Worm (Caenorhabditis elegans) whole organism, L1 larva: ENCODE measurements around the gene C05E4.15.

Experiments used
- C04F5.9 ChIP-seq: sonication (generic microtip); optimal IDR thresholded peaks from 2 replicates; lab custom pipeline; 2016; ENCODE audit warnings: missing genetic modification characterization, missing compliant biosample characterization
- Y116A8C.19 ChIP-seq: sonication (generic microtip); optimal IDR thresholded peaks from 2 replicates; lab custom pipeline; 2016; ENCODE audit warnings: missing compliant biosample characterization, missing genetic modification characterization, borderline replicate concordance
- aha-1 ChIP-seq: fragments of 150-350 bp; optimal IDR thresholded peaks from 2 replicates; lab custom pipeline; 2014; ENCODE audit warnings: missing biosample characterization, missing genetic modification characterization
- alr-1 ChIP-seq: fragments of 200-800 bp; sonication (Bioruptor generic); optimal IDR thresholded peaks from 2 replicates; lab custom pipeline; 2018; ENCODE audit warnings: borderline replicate concordance, mild to moderate bottlenecking, missing genetic modification characterization, missing compliant biosample characterization
- aly-2 ChIP-seq: fragments of 150-350 bp; optimal IDR thresholded peaks from 2 replicates; lab custom pipeline; 2014; ENCODE audit warnings: missing biosample characterization, missing genetic modification characterization
- blmp-1 ChIP-seq: fragments of 150-350 bp; optimal IDR thresholded peaks from 2 replicates; lab custom pipeline; 2014; ENCODE audit warnings: missing biosample characterization, missing genetic modification characterization
- ceh-8 ChIP-seq: fragments of 200-800 bp; sonication (Bioruptor generic); optimal IDR thresholded peaks from 2 replicates; lab custom pipeline; 2018; ENCODE audit warnings: mild to moderate bottlenecking, missing genetic modification characterization, moderate library complexity, missing compliant biosample characterization
- ceh-82 ChIP-seq, 3 experiments: fragments of 150-350 bp in 1 of 3; sonication (generic microtip) in 2 of 3; optimal IDR thresholded peaks; 2 replicates each; lab custom pipeline; 2014 to 2017; ENCODE audit warnings: missing biosample characterization in 3 of 3, missing genetic modification characterization in 3 of 3
- ceh-88 ChIP-seq: fragments of 200-800 bp; sonication (Bioruptor generic); IDR thresholded peaks from 2 replicates; pipeline ENCODE4 v1.3.6; 2022; ENCODE audit warnings: missing genetic modification characterization, missing compliant biosample characterization
- ceh-90 ChIP-seq: sonication (generic microtip); optimal IDR thresholded peaks from 2 replicates; lab custom pipeline; 2016; ENCODE audit warnings: missing genetic modification characterization, missing compliant biosample characterization
- ces-1 ChIP-seq: fragments of 150-350 bp; optimal IDR thresholded peaks from 2 replicates; lab custom pipeline; 2014; ENCODE audit warnings: missing biosample characterization, missing genetic modification reagents, missing genetic modification characterization
- dpl-1 ChIP-seq, 3 experiments: fragments of 150-350 bp in 2 of 3; sonication (generic microtip) in 1 of 3; optimal IDR thresholded peaks; 2 replicates each; lab custom pipeline; 2014 to 2017; ENCODE audit warnings: missing biosample characterization in 3 of 3, missing genetic modification characterization in 3 of 3, missing genetic modification reagents in 3 of 3
- dsc-1 ChIP-seq: sonication (generic microtip); optimal IDR thresholded peaks from 2 replicates; lab custom pipeline; 2016; ENCODE audit warnings: mild to moderate bottlenecking, missing genetic modification characterization, missing compliant biosample characterization
- efl-3 ChIP-seq: fragments of 200-800 bp; sonication (Bioruptor generic); optimal IDR thresholded peaks from 2 replicates; lab custom pipeline; 2018; ENCODE audit warnings: mild to moderate bottlenecking, missing genetic modification characterization, missing compliant biosample characterization
- egl-13 ChIP-seq: sonication (generic microtip); optimal IDR thresholded peaks from 2 replicates; lab custom pipeline; 2016; ENCODE audit warnings: missing genotype, missing genetic modification reagents, missing genetic modification characterization, missing compliant biosample characterization
- egl-27 ChIP-seq, 2 experiments: fragments of 150-350 bp in 1 of 2; sonication (generic microtip); optimal IDR thresholded peaks; 3 replicates each; lab custom pipeline; 2017 to 2018; ENCODE audit warnings: missing biosample characterization in 2 of 2, missing genetic modification characterization in 2 of 2, missing genetic modification reagents in 2 of 2
- elt-2 ChIP-seq: sonication (generic microtip); optimal IDR thresholded peaks from 2 replicates; lab custom pipeline; 2016; ENCODE audit warnings: missing genetic modification characterization, mild to moderate bottlenecking, inconsistent platforms, missing compliant biosample characterization, missing genetic modification reagents
- elt-3 ChIP-seq, 6 experiments: fragments of 150-350 bp in 1 of 6; sonication (generic microtip); optimal IDR thresholded peaks; 2 replicates each; lab custom pipeline; 2017 to 2018; ENCODE audit warnings: missing biosample characterization in 6 of 6, missing genetic modification characterization in 6 of 6, inconsistent platforms in 1 of 6
- fkh-4 ChIP-seq: sonication (generic microtip); optimal IDR thresholded peaks from 2 replicates; lab custom pipeline; 2016; ENCODE audit warnings: missing compliant biosample characterization, missing genetic modification characterization, borderline replicate concordance
- fos-1 ChIP-seq: fragments of 150-350 bp; optimal IDR thresholded peaks from 2 replicates; lab custom pipeline; 2014; ENCODE audit warnings: missing biosample characterization, missing genetic modification characterization
- hlh-17 ChIP-seq: fragments of 200-800 bp; sonication (Bioruptor generic); optimal IDR thresholded peaks from 2 replicates; lab custom pipeline; 2018; ENCODE audit warnings: missing genetic modification characterization, mild to moderate bottlenecking, missing compliant biosample characterization, moderate library complexity, borderline replicate concordance
- hlh-4 ChIP-seq: sonication (generic microtip); optimal IDR thresholded peaks from 2 replicates; lab custom pipeline; 2016; ENCODE audit warnings: mild to moderate bottlenecking, missing genetic modification characterization, missing compliant biosample characterization
- irx-1 ChIP-seq: sonication (generic microtip); optimal IDR thresholded peaks from 2 replicates; lab custom pipeline; 2016; ENCODE audit warnings: missing genetic modification characterization, missing compliant biosample characterization
- lin-14 ChIP-seq: fragments of 200-800 bp; sonication (Bioruptor generic); optimal IDR thresholded peaks from 2 replicates; lab custom pipeline; 2018; ENCODE audit warnings: mild to moderate bottlenecking, missing genetic modification characterization, moderate library complexity, missing compliant biosample characterization
- lin-15B ChIP-seq: fragments of 150-350 bp; sonication (generic microtip); optimal IDR thresholded peaks from 3 replicates; lab custom pipeline; 2014; ENCODE audit warnings: missing biosample characterization, missing genetic modification characterization
- lin-39 ChIP-seq: fragments of 150-350 bp; optimal IDR thresholded peaks from 2 replicates; lab custom pipeline; 2014; ENCODE audit warnings: missing biosample characterization, missing genetic modification reagents, missing genetic modification characterization
- lsy-2 ChIP-seq, 2 experiments: fragments of 150-350 bp; optimal IDR thresholded peaks; 2 replicates each; lab custom pipeline; 2014; ENCODE audit warnings: missing biosample characterization in 2 of 2, missing genetic modification characterization in 2 of 2
- mab-9 ChIP-seq: fragments of 200-800 bp; sonication (Bioruptor generic); IDR thresholded peaks from 2 replicates; pipeline ENCODE4 v1.3.6; 2022; ENCODE audit warnings: missing genetic modification reagents, missing genetic modification characterization, missing compliant biosample characterization
- mdl-1 ChIP-seq, 2 experiments: fragments of 150-350 bp; optimal IDR thresholded peaks; 2 replicates each; lab custom pipeline; 2014 to 2017; ENCODE audit warnings: missing biosample characterization in 2 of 2, missing genetic modification characterization in 2 of 2, inconsistent platforms in 1 of 2
- mef-2 ChIP-seq: fragments of 150-350 bp; optimal IDR thresholded peaks from 2 replicates; lab custom pipeline; 2014; ENCODE audit warnings: missing biosample characterization, missing genetic modification characterization
- nhr-11 ChIP-seq: fragments of 150-350 bp; optimal IDR thresholded peaks from 2 replicates; lab custom pipeline; 2014; ENCODE audit warnings: missing biosample characterization, missing genetic modification characterization
- nhr-12 ChIP-seq: sonication (generic microtip); optimal IDR thresholded peaks from 2 replicates; lab custom pipeline; 2017; ENCODE audit warnings: missing biosample characterization, missing genetic modification characterization
- nhr-19 ChIP-seq: fragments of 200-800 bp; sonication (Bioruptor generic); conservative IDR thresholded peaks from 2 replicates; pipeline ENCODE4 v1.3.6; 2022; ENCODE audit warnings: missing genetic modification characterization, missing compliant biosample characterization
- nhr-20 ChIP-seq: sonication (generic microtip); optimal IDR thresholded peaks from 2 replicates; lab custom pipeline; 2016; ENCODE audit warnings: mild to moderate bottlenecking, missing genetic modification characterization, missing compliant biosample characterization
- nhr-237 ChIP-seq: fragments of 150-350 bp; optimal IDR thresholded peaks from 2 replicates; lab custom pipeline; 2014; ENCODE audit warnings: missing biosample characterization, missing genetic modification characterization
- nhr-47 ChIP-seq: sonication (generic microtip); optimal IDR thresholded peaks from 2 replicates; lab custom pipeline; 2016; ENCODE audit warnings: mild to moderate bottlenecking, missing genetic modification characterization, moderate library complexity, missing compliant biosample characterization
- nhr-76 ChIP-seq: sonication (generic microtip); optimal IDR thresholded peaks from 2 replicates; lab custom pipeline; 2017; ENCODE audit warnings: missing biosample characterization, missing genetic modification characterization
- nhr-90 ChIP-seq: sonication (generic microtip); optimal IDR thresholded peaks from 2 replicates; lab custom pipeline; 2016; ENCODE audit warnings: mild to moderate bottlenecking, missing genetic modification characterization, missing compliant biosample characterization; ENCODE audit not compliant: poor library complexity
- pax-3 ChIP-seq: fragments of 200-800 bp; sonication (Bioruptor generic); optimal IDR thresholded peaks from 2 replicates; lab custom pipeline; 2018; ENCODE audit warnings: mild to moderate bottlenecking, missing genetic modification characterization, moderate library complexity, missing compliant biosample characterization
- rnt-1 ChIP-seq: sonication (generic microtip); optimal IDR thresholded peaks from 2 replicates; lab custom pipeline; 2016; ENCODE audit warnings: mild to moderate bottlenecking, missing genetic modification characterization, moderate library complexity, missing compliant biosample characterization
- snpc-4 ChIP-seq: fragments of 150-350 bp; optimal IDR thresholded peaks from 2 replicates; lab custom pipeline; 2014; ENCODE audit warnings: missing biosample characterization, missing genetic modification characterization
- sox-4 ChIP-seq: sonication (generic microtip); optimal IDR thresholded peaks from 2 replicates; lab custom pipeline; 2016; ENCODE audit warnings: missing genetic modification characterization, missing compliant biosample characterization
- sup-37 ChIP-seq: fragments of 200-800 bp; sonication (Bioruptor generic); optimal IDR thresholded peaks from 2 replicates; lab custom pipeline; 2018; ENCODE audit warnings: mild to moderate bottlenecking, missing genetic modification characterization, missing compliant biosample characterization
- unc-30 ChIP-seq: sonication (generic microtip); optimal IDR thresholded peaks from 2 replicates; lab custom pipeline; 2017; ENCODE audit warnings: missing biosample characterization, missing genetic modification characterization
- unc-98 ChIP-seq: fragments of 200-800 bp; sonication (Bioruptor generic); IDR thresholded peaks from 2 replicates; pipeline ENCODE4 v1.3.6; 2022; ENCODE audit warnings: missing genetic modification characterization, missing compliant biosample characterization
- vab-15 ChIP-seq: sonication (generic microtip); optimal IDR thresholded peaks from 2 replicates; lab custom pipeline; 2017; ENCODE audit warnings: missing genotype, mild to moderate bottlenecking, missing genetic modification characterization, missing compliant biosample characterization
- xbp-1 ChIP-seq: sonication (generic microtip); optimal IDR thresholded peaks from 2 replicates; lab custom pipeline; 2016; ENCODE audit warnings: missing genetic modification characterization, missing compliant biosample characterization
- zag-1 ChIP-seq: fragments of 150-350 bp; optimal IDR thresholded peaks from 2 replicates; lab custom pipeline; 2014; ENCODE audit warnings: missing biosample characterization, missing genetic modification characterization

The C05E4.15 gene

ce11 chrV:730216-730615 lies 30.9 kb downstream of the C05E4.15 start (continued):
- TF ChIP-seq elt-2 (tag; lab: Kevin White, UChicago) (peak; percentile 90), C04F5.9 (tag; lab: Kevin White, UChicago) (peak; percentile 37), nhr-11 (tag; lab: Kevin White, UChicago) (no peak), unc-30 (no peak), nhr-76 (no peak), aha-1 (tag; lab: Kevin White, UChicago) (no peak), ceh-88 (GFP tag; lab: Robert Waterston, UW) (no peak; the same call in 1 of the 2 replicates), fkh-4 (no peak), ceh-82 (tag; optimal IDR thresholded peaks at IDR 0.05; lab: Kevin White, UChicago) (no peak), nhr-90 (peak; percentile 74), elt-3 (tag; optimal IDR thresholded peaks at IDR 0.05; lab: Kevin White, UChicago) (peak in 2 of 6 experiments; percentile 45 to 48), lin-14 (GFP tag; lab: Kevin White, UChicago) (peak; percentile 71), ceh-90 (tag; lab: Kevin White, UChicago) (no peak), blmp-1 (tag; lab: Kevin White, UChicago) (peak; percentile 13), pax-3 (tag; lab: Kevin White, UChicago) (no peak), alr-1 (tag; lab: Kevin White, UChicago) (no peak), dsc-1 (tag; lab: Kevin White, UChicago) (no peak), nhr-237 (no peak)

- no peak for TF ChIP-seq aly-2 (tag; lab: Kevin White, UChicago)
- no peak for TF ChIP-seq hlh-17
- TF ChIP-seq mdl-1 (tag; optimal IDR thresholded peaks at IDR 0.05; lab: Kevin White, UChicago) = peak in 1 of 2 experiments; percentile 86
- TF ChIP-seq sox-4 (tag; lab: Kevin White, UChicago) = no peak
- TF ChIP-seq nhr-12 = no peak
- peak; percentile 28 for TF ChIP-seq irx-1 (tag; lab: Kevin White, UChicago)
- no peak for TF ChIP-seq vab-15 (tag; lab: Kevin White, UChicago)
- TF ChIP-seq fkh-4 = no peak
- no peak for TF ChIP-seq lin-15B
- peak; percentile 40; the same call in 1 of the 2 replicates for TF ChIP-seq ceh-88 (GFP tag; lab: Robert Waterston, UW)
- TF ChIP-seq nhr-19 (GFP tag; lab: Robert Waterston, UW) = peak; percentile 93
- no peak for TF ChIP-seq mef-2
- no peak for TF ChIP-seq unc-98
- peak; percentile 80 for TF ChIP-seq rnt-1 (tag; lab: Kevin White, UChicago)
- TF ChIP-seq zag-1 (tag; lab: Kevin White, UChicago) = no peak
- TF ChIP-seq mab-9 (GFP tag; lab: Robert Waterston, UW) = no peak
- TF ChIP-seq egl-27 (tag; optimal IDR thresholded peaks at IDR 0.05; lab: Kevin White, UChicago) = no peak
- no peak for TF ChIP-seq egl-13 (tag; lab: Kevin White, UChicago)
- TF ChIP-seq nhr-76 = no peak
- TF ChIP-seq dsc-1 (tag; lab: Kevin White, UChicago) = no peak
- TF ChIP-seq ces-1 = no peak
- TF ChIP-seq dpl-1 (GFP tag; optimal IDR thresholded peaks at IDR 0.05; lab: Kevin White, UChicago) = peak in 2 of 3 experiments; percentile 8 to 34
- peak; percentile 84 for TF ChIP-seq nhr-20 (tag; lab: Kevin White, UChicago)
- peak; percentile 38 to 62 for TF ChIP-seq lsy-2 (tag; optimal IDR thresholded peaks at IDR 0.05; lab: Kevin White, UChicago)
- TF ChIP-seq alr-1 (tag; lab: Kevin White, UChicago) = no peak
- peak; percentile 44 for TF ChIP-seq xbp-1
- no peak for TF ChIP-seq ceh-8
- no peak for TF ChIP-seq lin-39 (tag; lab: Kevin White, UChicago)
- no peak for TF ChIP-seq fos-1
- TF ChIP-seq efl-3 (GFP tag; lab: Kevin White, UChicago) = no peak
- peak; percentile 57 for TF ChIP-seq nhr-47 (tag; lab: Kevin White, UChicago)
- TF ChIP-seq hlh-4 (tag; lab: Kevin White, UChicago) = no peak
- TF ChIP-seq elt-2 (tag; lab: Kevin White, UChicago) = peak; percentile 7
- peak; percentile 40 for TF ChIP-seq sup-37 (GFP tag; lab: Kevin White, UChicago)
- no peak for TF ChIP-seq snpc-4
- no peak for TF ChIP-seq Y116A8C.19
These were observed 32.2 kb downstream of the C05E4.15 start for ce11 chrV:728822-729493.
